Fruit fly (Drosophila melanogaster) whole organism, embryonic: ENCODE results near the gene Pstk.

Source experiments
- Aef1 ChIP-seq: fragments of 200-800 bp; sonication (Bioruptor generic); IDR thresholded peaks from 3 replicates; pipeline ENCODE4 v1.3.6; 2022; ENCODE audit warnings: missing biosample characterization, missing genetic modification characterization
- Bdp1 ChIP-seq: fragments of 200-800 bp; sonication (Bioruptor generic); optimal IDR thresholded peaks from 3 replicates; lab custom pipeline; 2016; ENCODE audit warnings: missing biosample characterization, missing genetic modification characterization
- CG10543 ChIP-seq: fragments of 200-800 bp; sonication (Bioruptor generic); optimal IDR thresholded peaks from 3 replicates; lab custom pipeline; 2017; ENCODE audit warnings: missing biosample characterization, mild to moderate bottlenecking, missing genetic modification characterization, moderate library complexity
- CG10959 ChIP-seq: fragments of 200-800 bp; sonication (Bioruptor generic); IDR thresholded peaks from 2 replicates; pipeline ENCODE4 v1.3.6; 2022; ENCODE audit warnings: missing biosample characterization, missing genetic modification characterization
- CG11247 ChIP-seq: fragments of 200-800 bp; sonication (Bioruptor generic); IDR thresholded peaks from 2 replicates; pipeline ENCODE4 v1.3.6; 2022; ENCODE audit warnings: missing biosample characterization, missing genetic modification characterization
- CG12104 ChIP-seq: fragments of 200-800 bp; sonication (Bioruptor generic); optimal IDR thresholded peaks from 3 replicates; lab custom pipeline; 2016; ENCODE audit warnings: missing biosample characterization, missing genetic modification characterization
- CG1233 ChIP-seq: fragments of 200-800 bp; sonication (Bioruptor generic); optimal IDR thresholded peaks from 4 replicates; lab custom pipeline; 2018; ENCODE audit warnings: missing biosample characterization, mild to moderate bottlenecking, missing genetic modification characterization
- CG13287 ChIP-seq: fragments of 200-800 bp; sonication (Bioruptor generic); IDR thresholded peaks from 2 replicates; pipeline ENCODE4 v1.3.6; 2022; ENCODE audit warnings: missing biosample characterization, missing genetic modification characterization; ENCODE audit not compliant: partially characterized antibody
- CG15479 ChIP-seq: fragments of 200-800 bp; sonication (Bioruptor generic); optimal IDR thresholded peaks from 3 replicates; lab custom pipeline; 2019; ENCODE audit warnings: missing biosample characterization, mild to moderate bottlenecking, missing genetic modification characterization, moderate library complexity
- CG15696 ChIP-seq: fragments of 200-800 bp; sonication (Bioruptor generic); optimal IDR thresholded peaks from 2 replicates; lab custom pipeline; 2019; ENCODE audit warnings: missing biosample characterization, mild to moderate bottlenecking, missing genetic modification characterization, moderate library complexity
- CG16813 ChIP-seq: fragments of 200-800 bp; sonication (Bioruptor generic); IDR thresholded peaks from 3 replicates; pipeline ENCODE4 v1.3.6; 2022; ENCODE audit warnings: missing biosample characterization, missing genetic modification characterization; ENCODE audit not compliant: partially characterized antibody
- CG17359 ChIP-seq: fragments of 200-800 bp; sonication (Bioruptor generic); optimal IDR thresholded peaks from 3 replicates; lab custom pipeline; 2018; ENCODE audit warnings: missing biosample characterization, mild to moderate bottlenecking, missing genetic modification characterization, moderate library complexity
- CG17829 ChIP-seq: fragments of 200-800 bp; optimal IDR thresholded peaks from 2 replicates; lab custom pipeline; 2019; ENCODE audit warnings: missing biosample characterization, mild to moderate bottlenecking, missing genetic modification characterization, moderate library complexity
- CG2120 ChIP-seq: fragments of 200-800 bp; sonication (Bioruptor generic); optimal IDR thresholded peaks from 3 replicates; lab custom pipeline; 2016; ENCODE audit warnings: missing biosample characterization, missing genetic modification characterization
- CG3065 ChIP-seq: fragments of 200-800 bp; sonication (Bioruptor generic); optimal IDR thresholded peaks from 2 replicates; lab custom pipeline; 2016; ENCODE audit warnings: missing biosample characterization, missing genetic modification characterization
- CG32772 ChIP-seq: fragments of 200-800 bp; sonication (Bioruptor generic); IDR thresholded peaks from 2 replicates; pipeline ENCODE4 v1.3.6; 2022; ENCODE audit warnings: missing biosample characterization, missing genetic modification characterization
- CG4730 ChIP-seq: fragments of 200-800 bp; sonication (Bioruptor generic); IDR thresholded peaks from 2 replicates; pipeline ENCODE4 v1.3.6; 2022; ENCODE audit warnings: missing biosample characterization, missing genetic modification characterization
- CG5180 ChIP-seq: fragments of 200-800 bp; sonication (Bioruptor generic); optimal IDR thresholded peaks from 3 replicates; lab custom pipeline; 2017; ENCODE audit warnings: missing biosample characterization, missing genetic modification characterization, mild to moderate bottlenecking, moderate library complexity, missing genetic modification reagents
- CG7745 ChIP-seq: fragments of 200-800 bp; sonication (Bioruptor generic); optimal IDR thresholded peaks from 2 replicates; lab custom pipeline; 2018; ENCODE audit warnings: missing biosample characterization, mild to moderate bottlenecking, missing genetic modification characterization, moderate library complexity
- CG8478 ChIP-seq: fragments of >200 bp; optimal IDR thresholded peaks from 2 replicates; lab custom pipeline; 2018
- CG9727 ChIP-seq: fragments of 200-800 bp; sonication (Bioruptor generic); optimal IDR thresholded peaks from 3 replicates; lab custom pipeline; 2017; ENCODE audit warnings: missing biosample characterization, mild to moderate bottlenecking, missing genetic modification characterization
- CG9817 ChIP-seq: fragments of 200-800 bp; sonication (Bioruptor generic); optimal IDR thresholded peaks from 2 replicates; lab custom pipeline; 2018; ENCODE audit warnings: missing biosample characterization, mild to moderate bottlenecking, missing genetic modification characterization, moderate library complexity
- Dip3 ChIP-seq: fragments of 200-800 bp; sonication (Bioruptor generic); optimal IDR thresholded peaks from 3 replicates; lab custom pipeline; 2016; ENCODE audit warnings: missing biosample characterization, missing genetic modification characterization
- Lpt ChIP-seq: fragments of >200 bp; optimal IDR thresholded peaks from 2 replicates; lab custom pipeline; 2018; ENCODE audit warnings: missing biosample characterization, missing genetic modification characterization
- Nf-YA ChIP-seq: fragments of 200-800 bp; sonication (Bioruptor generic); IDR thresholded peaks from 2 replicates; pipeline ENCODE4 v1.3.6; 2022; ENCODE audit warnings: missing biosample characterization, missing genetic modification characterization
- Optix ChIP-seq: fragments of 200-800 bp; sonication (Bioruptor generic); IDR thresholded peaks from 3 replicates; pipeline ENCODE4 v1.3.6; 2022; ENCODE audit warnings: missing biosample characterization, missing genetic modification characterization
- Pdp1 ChIP-seq, 2 experiments: fragments of 200-800 bp; sonication (Bioruptor generic); optimal IDR thresholded peaks; 3 replicates each; lab custom pipeline; 2016; ENCODE audit warnings: missing biosample characterization in 2 of 2, missing genetic modification characterization in 2 of 2, mild to moderate bottlenecking in 1 of 2, moderate library complexity in 1 of 2
- Sry-β ChIP-seq: fragments of 200-800 bp; sonication (Bioruptor generic); optimal IDR thresholded peaks from 2 replicates; lab custom pipeline; 2018; ENCODE audit warnings: missing biosample characterization, mild to moderate bottlenecking, missing genetic modification characterization, moderate library complexity
- Sry-δ ChIP-seq: fragments of 200-800 bp; sonication (Bioruptor generic); optimal IDR thresholded peaks from 2 replicates; lab custom pipeline; 2016; ENCODE audit warnings: missing biosample characterization, missing genetic modification characterization
- Vsx1 ChIP-seq: fragments of 200-800 bp; sonication (Bioruptor generic); optimal IDR thresholded peaks from 2 replicates; lab custom pipeline; 2017; ENCODE audit warnings: missing biosample characterization, mild to moderate bottlenecking, missing genetic modification characterization, missing genetic modification reagents
- Xrp1 ChIP-seq: fragments of 200-800 bp; sonication (Bioruptor generic); IDR thresholded peaks from 2 replicates; pipeline ENCODE4 v1.3.6; 2022; ENCODE audit warnings: missing biosample characterization, missing genetic modification characterization
- chinmo ChIP-seq: fragments of 200-800 bp; sonication (Bioruptor generic); IDR thresholded peaks from 4 replicates; pipeline ENCODE4 v1.3.6; 2022; ENCODE audit warnings: missing biosample characterization, missing genetic modification characterization; ENCODE audit not compliant: partially characterized antibody
- crp ChIP-seq, 2 experiments: fragments of 200-800 bp; sonication (Bioruptor generic); optimal IDR thresholded peaks; 2 replicates in 1 of 2; 3 replicates in 1 of 2; lab custom pipeline; 2017; ENCODE audit warnings: missing biosample characterization in 2 of 2, missing genetic modification characterization in 2 of 2, mild to moderate bottlenecking in 1 of 2, moderate library complexity in 1 of 2
- dm ChIP-seq: fragments of 200-800 bp; sonication (Bioruptor generic); optimal IDR thresholded peaks from 3 replicates; lab custom pipeline; 2016; ENCODE audit warnings: missing biosample characterization, missing genetic modification characterization
- grau ChIP-seq: fragments of 200-800 bp; optimal IDR thresholded peaks from 3 replicates; lab custom pipeline; 2019; ENCODE audit warnings: missing biosample characterization, mild to moderate bottlenecking, missing genetic modification characterization, moderate library complexity
- ham ChIP-seq: fragments of 200-800 bp; sonication (Bioruptor generic); IDR thresholded peaks from 2 replicates; pipeline ENCODE4 v1.3.6; 2022; ENCODE audit warnings: missing biosample characterization, missing genetic modification characterization
- lbe ChIP-seq: fragments of 200-800 bp; sonication (Bioruptor generic); optimal IDR thresholded peaks from 2 replicates; lab custom pipeline; 2016; ENCODE audit warnings: missing biosample characterization, mild to moderate bottlenecking, missing genetic modification characterization
- maf-S ChIP-seq: fragments of 200-800 bp; sonication (Bioruptor generic); optimal IDR thresholded peaks from 2 replicates; lab custom pipeline; 2016; ENCODE audit warnings: missing biosample characterization, missing genetic modification characterization
- p53 ChIP-seq: fragments of 200-800 bp; sonication (Bioruptor generic); optimal IDR thresholded peaks from 2 replicates; lab custom pipeline; 2016; ENCODE audit warnings: missing biosample characterization, missing genetic modification characterization
- peb ChIP-seq: fragments of 200-800 bp; sonication (Bioruptor generic); IDR thresholded peaks from 2 replicates; pipeline ENCODE4 v1.3.6; 2022; ENCODE audit warnings: missing biosample characterization, missing genetic modification characterization
- pfk ChIP-seq: fragments of 200-800 bp; sonication (Bioruptor generic); optimal IDR thresholded peaks from 2 replicates; lab custom pipeline; 2018; ENCODE audit warnings: missing biosample characterization, mild to moderate bottlenecking, missing genetic modification characterization, moderate library complexity
- sd ChIP-seq: fragments of 200-800 bp; sonication (Bioruptor generic); optimal IDR thresholded peaks from 3 replicates; lab custom pipeline; 2018; ENCODE audit warnings: missing biosample characterization, mild to moderate bottlenecking, missing genetic modification characterization, moderate library complexity
- sim ChIP-seq: fragments of 200-800 bp; sonication (Bioruptor generic); IDR thresholded peaks from 2 replicates; pipeline ENCODE4 v1.3.6; 2022; ENCODE audit warnings: missing biosample characterization, missing genetic modification characterization
- slbo ChIP-seq: fragments of 200-800 bp; sonication (Bioruptor generic); IDR thresholded peaks from 2 replicates; pipeline ENCODE4 v1.3.6; 2022; ENCODE audit warnings: missing biosample characterization, missing genetic modification characterization
- sqz ChIP-seq: fragments of 200-800 bp; sonication (Bioruptor generic); optimal IDR thresholded peaks from 3 replicates; lab custom pipeline; 2018; ENCODE audit warnings: missing biosample characterization, mild to moderate bottlenecking, missing genetic modification characterization
- sr ChIP-seq: fragments of 200-800 bp; sonication (Bioruptor generic); IDR thresholded peaks from 3 replicates; pipeline ENCODE4 v1.3.6; 2022; ENCODE audit warnings: missing biosample characterization, missing genetic modification characterization
- tx ChIP-seq: fragments of 200-800 bp; sonication (Bioruptor generic); optimal IDR thresholded peaks from 2 replicates; lab custom pipeline; 2016; ENCODE audit warnings: missing biosample characterization, missing genetic modification characterization
- vvl ChIP-seq: fragments of 200-800 bp; sonication (Bioruptor generic); IDR thresholded peaks from 2 replicates; pipeline ENCODE4 v1.3.6; 2022; ENCODE audit warnings: missing biosample characterization, missing genetic modification characterization
- wek ChIP-seq: fragments of 200-800 bp; sonication (Bioruptor generic); optimal IDR thresholded peaks from 3 replicates; lab custom pipeline; 2018; ENCODE audit warnings: missing biosample characterization, mild to moderate bottlenecking, missing genetic modification characterization, moderate library complexity
- zen ChIP-seq: fragments of 200-800 bp; sonication (Bioruptor generic); optimal IDR thresholded peaks from 3 replicates; lab custom pipeline; 2018; ENCODE audit warnings: missing biosample characterization, mild to moderate bottlenecking, missing genetic modification characterization, moderate library complexity

The Pstk gene

DNA sequence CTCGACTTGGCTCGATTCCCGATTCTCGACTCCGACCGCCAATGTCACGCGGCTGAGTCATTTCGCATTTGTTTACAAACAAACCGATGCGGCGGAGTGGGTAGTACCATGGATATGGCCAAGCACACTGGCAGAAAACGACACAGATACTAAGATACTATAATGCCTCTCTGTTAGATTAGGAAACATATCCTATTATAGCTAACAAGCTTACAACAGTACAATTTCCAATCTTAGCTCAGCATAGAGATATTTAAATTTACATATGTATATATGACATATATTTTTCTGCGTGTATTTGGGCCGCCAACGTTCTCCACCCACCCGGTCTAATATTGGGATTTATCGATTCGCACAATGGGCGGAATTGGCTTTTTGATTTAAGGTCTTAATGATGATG lies 14.4 kb downstream of the Pstk start (continued):
- TF ChIP-seq Lpt (GFP tag; lab: Kevin White, UChicago) (no peak), slbo (GFP tag; lab: Robert Waterston, UW) (peak; percentile 87), Nf-YA (GFP tag; lab: Robert Waterston, UW) (peak; percentile 61; the same call in 1 of the 2 replicates), Optix (GFP tag; lab: Robert Waterston, UW) (0 out of 3 replicates have a peak, but pooled peaks have one; percentile 27), CG8478 (no peak), CG32772 (peak; percentile 66; the same call in 1 of the 2 replicates), CG17359 (tag; lab: Kevin White, UChicago) (peak; percentile 81), vvl (GFP tag; lab: Robert Waterston, UW) (peak; percentile 91), CG5180 (GFP tag; lab: Kevin White, UChicago) (peak; percentile 36), crp (GFP tag; optimal IDR thresholded peaks at IDR 0.05; lab: Kevin White, UChicago) (no peak), zen (peak; percentile 77), Xrp1 (GFP tag; lab: Robert Waterston, UW) (peak; percentile 71), p53 (GFP tag; lab: Kevin White, UChicago) (no peak)

dm6 chrX:19602483-19602882 lies 15.9 kb downstream of the Pstk start:
- TF ChIP-seq sd (tag; lab: Kevin White, UChicago) (peak; percentile 89), CG15479 (GFP tag; lab: Kevin White, UChicago) (no peak), CG9727 (GFP tag; lab: Kevin White, UChicago) (no peak), CG12104 (no peak), lbe (GFP tag; lab: Kevin White, UChicago) (no peak), sim (GFP tag; lab: Robert Waterston, UW) (no peak), Sry-δ (GFP tag; lab: Kevin White, UChicago) (no peak), CG9817 (tag; lab: Kevin White, UChicago) (no peak), dm (GFP tag; lab: Kevin White, UChicago) (no peak), CG4730 (GFP tag; lab: Robert Waterston, UW) (no peak), sqz (GFP tag; lab: Kevin White, UChicago) (no peak), CG1233 (GFP tag; lab: Kevin White, UChicago) (no peak), chinmo (0 out of 4 replicates have a peak, but pooled peaks have one; percentile 64), Vsx1 (GFP tag; lab: Kevin White, UChicago) (no peak), Pdp1 (GFP tag; optimal IDR thresholded peaks at IDR 0.05; lab: Kevin White, UChicago) (peak in 1 of 2 experiments; percentile 39), maf-S (GFP tag; lab: Kevin White, UChicago) (no peak), wek (GFP tag; lab: Kevin White, UChicago) (no peak), CG2120 (GFP tag; lab: Kevin White, UChicago) (no peak), CG7745 (tag; lab: Kevin White, UChicago) (no peak), sr (GFP tag; lab: Robert Waterston, UW) (peak; percentile 87), pfk (no peak), CG17829 (tag; lab: Kevin White, UChicago) (no peak), CG10959 (no peak), Sry-β (GFP tag; lab: Kevin White, UChicago) (no peak), ham (no peak), grau (tag; lab: Kevin White, UChicago) (no peak), Dip3 (no peak), CG3065 (GFP tag; lab: Kevin White, UChicago) (no peak), CG11247 (no peak), Aef1 (GFP tag; lab: Robert Waterston, UW) (no peak), CG10543 (peak; percentile 69), CG15696 (tag; lab: Kevin White, UChicago) (no peak), peb (GFP tag; lab: Robert Waterston, UW) (no peak), CG13287 (GFP tag; lab: Robert Waterston, UW) (0 out of 2 replicates have a peak, but pooled peaks have one; percentile 5), CG16813 (GFP tag; lab: Robert Waterston, UW) (no peak), tx (GFP tag; lab: Kevin White, UChicago) (no peak), Bdp1 (GFP tag; lab: Kevin White, UChicago) (no peak), vvl (GFP tag; lab: Robert Waterston, UW) (no peak)
